Fruit fly (Drosophila melanogaster): ENCODE data around the gene Ir94c.

Gene Ir94c

dm6 chr3R:22139113-22139512, 19.9 kb upstream of the Ir94c start (continued):
- TF ChIP-seq dmrt11E (tag; optimal IDR thresholded peaks at IDR 0.05) = peak; percentile 85
- no peak for TF ChIP-seq yki (optimal IDR thresholded peaks at IDR 0.05)
- TF ChIP-seq emc (GFP tag; optimal IDR thresholded peaks at IDR 0.05) = no peak
- TF ChIP-seq dysf (GFP tag; IDR thresholded peaks at IDR 0.05) = peak; percentile 64
- no peak for TF ChIP-seq Sin3A (optimal IDR thresholded peaks at IDR 0.05)
- 0 out of 3 replicates have a peak, but pooled peaks have one; percentile 35 for TF ChIP-seq jigr1 (GFP tag; IDR thresholded peaks at IDR 0.05)
- TF ChIP-seq mirr (GFP tag; optimal IDR thresholded peaks at IDR 0.05) = no peak
- TF ChIP-seq CG4820 (GFP tag; optimal IDR thresholded peaks at IDR 0.05) = peak; percentile 66
- no peak for TF ChIP-seq Taf1 (GFP tag; IDR thresholded peaks at IDR 0.05)
- TF ChIP-seq CTCF (GFP tag; optimal IDR thresholded peaks at IDR 0.05) = peak; percentile 19
- TF ChIP-seq exex (tag; optimal IDR thresholded peaks at IDR 0.05) = no peak
- peak; percentile 67 for TF ChIP-seq CG16863 (GFP tag; optimal IDR thresholded peaks at IDR 0.05)
- TF ChIP-seq Asciz (GFP tag; optimal IDR thresholded peaks at IDR 0.05) = peak; percentile 48
- TF ChIP-seq CG6854 (GFP tag; optimal IDR thresholded peaks at IDR 0.05) = no peak
- TF ChIP-seq CG13123 (GFP tag; optimal IDR thresholded peaks at IDR 0.05) = peak; percentile 6
- TF ChIP-seq CrebB (tag; optimal IDR thresholded peaks at IDR 0.05) = peak; percentile 16
- peak; percentile 33 for TF ChIP-seq CG17568 (GFP tag; optimal IDR thresholded peaks at IDR 0.05)
- TF ChIP-seq CG6175 (GFP tag; IDR thresholded peaks at IDR 0.05) = 0 out of 3 replicates have a peak, but pooled peaks have one; percentile 14
- TF ChIP-seq corto (GFP tag; optimal IDR thresholded peaks at IDR 0.05) = no peak
- TF ChIP-seq bbx (GFP tag; IDR thresholded peaks at IDR 0.05; ENCODE audit: partially characterized antibody) = no peak
- TF ChIP-seq Med (GFP tag) = peak; percentile 92
- peak; percentile 42; the same call in 1 of the 2 replicates for TF ChIP-seq Awh (GFP tag; IDR thresholded peaks at IDR 0.05)
- TF ChIP-seq CG12299 (tag; optimal IDR thresholded peaks at IDR 0.05) = no peak
- no peak for TF ChIP-seq ro (GFP tag; IDR thresholded peaks at IDR 0.05)
- TF ChIP-seq CG4282 (GFP tag; optimal IDR thresholded peaks at IDR 0.05) = peak; percentile 20
- TF ChIP-seq CG4730 (GFP tag; IDR thresholded peaks at IDR 0.05) = peak; percentile 65
- TF ChIP-seq Hmx (GFP tag; optimal IDR thresholded peaks at IDR 0.05) = no peak
- peak; percentile 72 for TF ChIP-seq CG10366 (GFP tag; IDR thresholded peaks at IDR 0.05)
- no peak for TF ChIP-seq CG30020 (tag; optimal IDR thresholded peaks at IDR 0.05)
- TF ChIP-seq CG18764 (GFP tag; optimal IDR thresholded peaks at IDR 0.05) = peak; percentile 14
- TF ChIP-seq Ada2b (GFP tag; IDR thresholded peaks at IDR 0.05) = peak; percentile 66
- no peak for TF ChIP-seq pita (GFP tag; optimal IDR thresholded peaks at IDR 0.05)
- no peak for TF ChIP-seq pros (GFP tag; optimal IDR thresholded peaks at IDR 0.05)
- TF ChIP-seq Blimp-1 (GFP tag; optimal IDR thresholded peaks at IDR 0.05) = peak; percentile 71
- peak; percentile 38 for TF ChIP-seq CG33213 (GFP tag; optimal IDR thresholded peaks at IDR 0.05)
- TF ChIP-seq zen (tag; optimal IDR thresholded peaks at IDR 0.05) = peak; percentile 73
- TF ChIP-seq CG8478 (optimal IDR thresholded peaks at IDR 0.05) = no peak
- no peak for TF ChIP-seq sc (optimal IDR thresholded peaks at IDR 0.05)
- TF ChIP-seq sc (GFP tag; optimal IDR thresholded peaks at IDR 0.05) = peak; percentile 37
- TF ChIP-seq zfh1 (GFP tag; IDR thresholded peaks at IDR 0.05) = peak; percentile 91
- peak; percentile 84 for TF ChIP-seq unpg (GFP tag; optimal IDR thresholded peaks at IDR 0.05)
- no peak for TF ChIP-seq Poxn (GFP tag; IDR thresholded peaks at IDR 0.05)
- TF ChIP-seq sr (GFP tag; IDR thresholded peaks at IDR 0.05) = no peak
- TF ChIP-seq HLH4C (GFP tag; IDR thresholded peaks at IDR 0.05; ENCODE audit: partially characterized antibody) = no peak
- TF ChIP-seq CG3838 (GFP tag; optimal IDR thresholded peaks at IDR 0.05) = peak; percentile 15
- TF ChIP-seq CG6272 (GFP tag; IDR thresholded peaks at IDR 0.05) = no peak
- TF ChIP-seq CG6791 (GFP tag; IDR thresholded peaks at IDR 0.05; ENCODE audit: partially characterized antibody) = no peak
- TF ChIP-seq cg (GFP tag; optimal IDR thresholded peaks at IDR 0.05) = no peak
- TF ChIP-seq z (GFP tag; IDR thresholded peaks at IDR 0.05) = peak; percentile 64; the same call in 1 of the 3 replicates
- no peak for TF ChIP-seq gcm2 (GFP tag; optimal IDR thresholded peaks at IDR 0.05)
- TF ChIP-seq CG2116 (GFP tag; optimal IDR thresholded peaks at IDR 0.05) = peak; percentile 19
- TF ChIP-seq CG10979 (tag; optimal IDR thresholded peaks at IDR 0.05) = peak; percentile 81
- no peak for TF ChIP-seq fd3F (GFP tag; optimal IDR thresholded peaks at IDR 0.05)

All from whole organism, embryonic.